Fruit fly (Drosophila melanogaster): ENCODE data around the gene mop.

DNA sequence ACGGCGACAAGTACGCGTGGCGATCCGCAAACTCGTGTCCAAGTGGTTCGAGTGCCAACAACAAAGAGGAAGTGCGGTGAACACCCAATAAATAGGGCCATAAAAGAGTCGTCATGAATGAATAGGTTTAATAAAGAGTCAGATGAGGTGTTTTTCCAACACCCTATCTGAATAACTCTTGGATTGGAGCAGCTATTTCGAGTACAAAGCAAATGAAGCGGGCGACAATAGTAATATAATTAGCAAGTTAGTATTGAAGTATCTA, 7.4 kb upstream of the mop start:
- TF ChIP-seq psq (optimal IDR thresholded peaks at IDR 0.05) (no peak), ttk (optimal IDR thresholded peaks at IDR 0.05) (no peak), Sin3A (optimal IDR thresholded peaks at IDR 0.05) (no peak), insv (optimal IDR thresholded peaks at IDR 0.05) (no peak), Myc (optimal IDR thresholded peaks at IDR 0.05) (no peak)

All from Kc167 (cell line).